Worm (Caenorhabditis elegans): ENCODE results near the gene Y82E9BL.12.

- TF ChIP-seq ztf-29 (GFP tag; IDR thresholded peaks at IDR 0.05) (no peak), ref-1 (GFP tag; conservative IDR thresholded peaks at IDR 0.05) (no peak), cog-1 (tag; optimal IDR thresholded peaks at IDR 0.05) (no peak), tab-1 (GFP tag; IDR thresholded peaks at IDR 0.05) (no peak), T22C8.4 (GFP tag; IDR thresholded peaks at IDR 0.05) (no peak), flt-1 (GFP tag; IDR thresholded peaks at IDR 0.05) (no peak), klf-2 (GFP tag; conservative IDR thresholded peaks at IDR 0.05) (no peak), ztf-23 (GFP tag; IDR thresholded peaks at IDR 0.05) (no peak), med-1 (GFP tag; optimal IDR thresholded peaks at IDR 0.05; ENCODE audit: insufficient read depth) (no peak)
Observed at ce11 chrIII:1347539-1347938, 38.6 kb downstream of the Y82E9BL.12 start, which contains the start of gene Y82E9BL.5.

Data from whole organism, midembryonic.